Fruit fly (Drosophila melanogaster): Measurements from ENCODE around the gene CHKov1.

DNA sequence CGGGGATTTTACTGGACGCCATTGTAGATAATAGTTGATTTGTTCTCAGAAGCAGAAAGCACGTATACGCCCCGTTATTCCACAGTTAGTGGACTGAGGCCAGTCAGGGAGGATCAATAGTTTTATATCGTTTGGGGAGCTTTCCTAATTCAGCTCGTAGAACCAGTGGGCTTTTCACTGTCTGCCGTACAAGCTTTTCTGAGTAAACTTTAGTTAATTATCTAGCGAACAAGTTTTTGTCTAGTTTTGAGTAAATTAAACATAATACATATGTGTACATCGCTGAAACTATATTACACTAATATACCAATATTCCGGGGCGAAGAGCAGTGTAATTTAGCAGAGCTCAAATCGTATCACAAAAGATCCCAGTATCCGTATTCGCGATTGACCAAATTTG is 6.5 kb downstream of the CHKov1 start, which contains the start of gene CG10562:
- TF ChIP-seq psq (GFP tag; optimal IDR thresholded peaks at IDR 0.05) (no peak), h (GFP tag; optimal IDR thresholded peaks at IDR 0.05) (no peak), fru (GFP tag; optimal IDR thresholded peaks at IDR 0.05) (no peak), GATAd (GFP tag; optimal IDR thresholded peaks at IDR 0.05) (no peak), Abd-B (GFP tag; optimal IDR thresholded peaks at IDR 0.05) (no peak), pan (optimal IDR thresholded peaks at IDR 0.05) (no peak), dmrt93B (GFP tag; optimal IDR thresholded peaks at IDR 0.05) (no peak), tai (GFP tag; optimal IDR thresholded peaks at IDR 0.05) (no peak)
